Worm (Caenorhabditis elegans): ENCODE results near the gene cpsf-3.

ce11 chrIV:13314181-13314580, 31.5 kb upstream of the cpsf-3 start:
- no peak for TF ChIP-seq B0310.2 (tag; optimal IDR thresholded peaks at IDR 0.05)
- no peak for TF ChIP-seq flt-1 (GFP tag; IDR thresholded peaks at IDR 0.05)
- TF ChIP-seq ama-1 (optimal IDR thresholded peaks at IDR 0.05): no peak
- no peak for TF ChIP-seq pes-1 (GFP tag; IDR thresholded peaks at IDR 0.05)
